Worm (Caenorhabditis elegans): Measurements from ENCODE around the gene K08H2.4.

- no peak for TF ChIP-seq pes-1 (GFP tag; IDR thresholded peaks at IDR 0.05)
- no peak for TF ChIP-seq ceh-36 (tag; optimal IDR thresholded peaks at IDR 0.05)
- no peak for TF ChIP-seq tbx-37 (GFP tag; conservative IDR thresholded peaks at IDR 0.05)
- no peak for TF ChIP-seq hmbx-1 (tag; optimal IDR thresholded peaks at IDR 0.05)
- no peak for TF ChIP-seq tra-4 (tag; optimal IDR thresholded peaks at IDR 0.05)
- TF ChIP-seq flt-1 (GFP tag; IDR thresholded peaks at IDR 0.05): no peak
- TF ChIP-seq aly-1 (tag; optimal IDR thresholded peaks at IDR 0.05): no peak
- no peak for TF ChIP-seq ama-1 (optimal IDR thresholded peaks at IDR 0.05)
- no peak for TF ChIP-seq hmg-4 (GFP tag; optimal IDR thresholded peaks at IDR 0.05)
Measured at ce11 chrX:13234879-13235278, 3.4 kb upstream of the K08H2.4 start, which contains the start of gene K08H2.2.
